Worm (Caenorhabditis elegans) whole organism, late embryonic: ENCODE data around the gene sto-4.

Experiments used
- F13H6.1 ChIP-seq: sonication (generic microtip); optimal IDR thresholded peaks from 2 replicates; lab custom pipeline; 2016; ENCODE audit warnings: missing genetic modification characterization, missing compliant biosample characterization
- Y22D7AL.16 ChIP-seq: sonication (generic microtip); optimal IDR thresholded peaks from 2 replicates; lab custom pipeline; 2016; ENCODE audit warnings: missing genetic modification characterization, missing compliant biosample characterization
- ahr-1 ChIP-seq: sonication (generic microtip); optimal IDR thresholded peaks from 2 replicates; lab custom pipeline; 2016; ENCODE audit warnings: missing genetic modification characterization, missing compliant biosample characterization
- ama-1 ChIP-seq: fragments of 150-350 bp; optimal IDR thresholded peaks from 2 replicates; lab custom pipeline; 2014
- ceh-14 ChIP-seq: sonication (generic microtip); optimal IDR thresholded peaks from 2 replicates; lab custom pipeline; 2016; ENCODE audit warnings: missing genotype, missing genetic modification characterization, missing compliant biosample characterization
- ceh-18 ChIP-seq: sonication (generic microtip); optimal IDR thresholded peaks from 2 replicates; lab custom pipeline; 2016; ENCODE audit warnings: missing genetic modification characterization, missing compliant biosample characterization
- ceh-19 ChIP-seq: fragments of 200-800 bp; sonication (Bioruptor generic); optimal IDR thresholded peaks from 2 replicates; lab custom pipeline; 2018; ENCODE audit warnings: mild to moderate bottlenecking, missing genetic modification characterization, missing compliant biosample characterization
- ceh-2 ChIP-seq: sonication (generic microtip); optimal IDR thresholded peaks from 2 replicates; lab custom pipeline; 2016; ENCODE audit warnings: missing genotype, missing genetic modification characterization, missing compliant biosample characterization
- ceh-22 ChIP-seq: sonication (generic microtip); optimal IDR thresholded peaks from 2 replicates; lab custom pipeline; 2017; ENCODE audit warnings: missing biosample characterization, missing genetic modification characterization
- ceh-24 ChIP-seq: sonication (generic microtip); optimal IDR thresholded peaks from 2 replicates; lab custom pipeline; 2016; ENCODE audit warnings: mild to moderate bottlenecking, missing genetic modification characterization, missing compliant biosample characterization
- ceh-30 ChIP-seq: fragments of 150-350 bp; optimal IDR thresholded peaks from 2 replicates; lab custom pipeline; 2014; ENCODE audit warnings: missing biosample characterization, missing genetic modification characterization
- ceh-31 ChIP-seq: sonication (generic microtip); optimal IDR thresholded peaks from 2 replicates; lab custom pipeline; 2016; ENCODE audit warnings: missing genetic modification characterization, missing compliant biosample characterization
- ceh-34 ChIP-seq: sonication (generic microtip); optimal IDR thresholded peaks from 2 replicates; lab custom pipeline; 2016; ENCODE audit warnings: mild to moderate bottlenecking, missing genetic modification characterization, missing compliant biosample characterization
- ceh-45 ChIP-seq: fragments of 200-800 bp; sonication (Bioruptor generic); IDR thresholded peaks from 2 replicates; pipeline ENCODE4 v1.3.6; 2022; ENCODE audit warnings: missing genetic modification reagents, missing genetic modification characterization, missing compliant biosample characterization
- ceh-48 ChIP-seq: sonication (generic microtip); optimal IDR thresholded peaks from 2 replicates; lab custom pipeline; 2016; ENCODE audit warnings: missing genetic modification characterization, inconsistent platforms, missing compliant biosample characterization
- ceh-6 ChIP-seq: fragments of 200-800 bp; sonication (Bioruptor generic); optimal IDR thresholded peaks from 2 replicates; lab custom pipeline; 2018; ENCODE audit warnings: mild to moderate bottlenecking, missing genetic modification characterization, missing compliant biosample characterization
- che-1 ChIP-seq: sonication (generic microtip); optimal IDR thresholded peaks from 2 replicates; lab custom pipeline; 2016; ENCODE audit warnings: mild to moderate bottlenecking, missing genetic modification characterization, missing compliant biosample characterization
- dmd-4 ChIP-seq: sonication (generic microtip); optimal IDR thresholded peaks from 2 replicates; lab custom pipeline; 2016; ENCODE audit warnings: borderline replicate concordance, missing genetic modification characterization, missing compliant biosample characterization
- dve-1 ChIP-seq: sonication (generic microtip); optimal IDR thresholded peaks from 2 replicates; lab custom pipeline; 2017; ENCODE audit warnings: antibody characterized with exemption, mild to moderate bottlenecking, missing genetic modification characterization, missing compliant biosample characterization
- eyg-1 ChIP-seq: sonication (generic microtip); optimal IDR thresholded peaks from 2 replicates; lab custom pipeline; 2016; ENCODE audit warnings: missing genotype, missing genetic modification characterization, missing compliant biosample characterization
- fkh-6 ChIP-seq: sonication (generic microtip); optimal IDR thresholded peaks from 2 replicates; lab custom pipeline; 2016; ENCODE audit warnings: missing genetic modification characterization, missing compliant biosample characterization
- gmeb-2 ChIP-seq: sonication (generic microtip); optimal IDR thresholded peaks from 2 replicates; lab custom pipeline; 2016; ENCODE audit warnings: missing genetic modification characterization, inconsistent platforms, missing compliant biosample characterization
- hlh-15 ChIP-seq: sonication (generic microtip); optimal IDR thresholded peaks from 2 replicates; lab custom pipeline; 2016; ENCODE audit warnings: missing genetic modification characterization, missing compliant biosample characterization
- hlh-30 ChIP-seq: sonication (generic microtip); optimal IDR thresholded peaks from 2 replicates; lab custom pipeline; 2017; ENCODE audit warnings: antibody characterized with exemption, missing genetic modification characterization, missing compliant biosample characterization; ENCODE audit not compliant: insufficient read depth
- hlh-6 ChIP-seq: sonication (generic microtip); optimal IDR thresholded peaks from 2 replicates; lab custom pipeline; 2016; ENCODE audit warnings: missing genotype, missing genetic modification characterization, missing compliant biosample characterization
- lin-11 ChIP-seq: fragments of 200-800 bp; sonication (Bioruptor generic); optimal IDR thresholded peaks from 2 replicates; lab custom pipeline; 2018; ENCODE audit warnings: mild to moderate bottlenecking, missing genetic modification characterization, missing compliant biosample characterization
- mec-3 ChIP-seq: sonication (generic microtip); optimal IDR thresholded peaks from 2 replicates; lab custom pipeline; 2016; ENCODE audit warnings: borderline replicate concordance, missing genetic modification characterization, missing compliant biosample characterization
- nhr-11 ChIP-seq: fragments of 150-350 bp; optimal IDR thresholded peaks from 2 replicates; lab custom pipeline; 2014; ENCODE audit warnings: missing biosample characterization, missing genetic modification characterization
- nhr-232 ChIP-seq: sonication (generic microtip); optimal IDR thresholded peaks from 2 replicates; lab custom pipeline; 2016; ENCODE audit warnings: missing genetic modification characterization, missing compliant biosample characterization
- npax-4 ChIP-seq: sonication (generic microtip); optimal IDR thresholded peaks from 2 replicates; lab custom pipeline; 2016; ENCODE audit warnings: missing genetic modification characterization, missing compliant biosample characterization
- pat-9 ChIP-seq: fragments of 200-800 bp; sonication (Bioruptor generic); optimal IDR thresholded peaks from 2 replicates; lab custom pipeline; 2018; ENCODE audit warnings: mild to moderate bottlenecking, missing genetic modification characterization, moderate library complexity, missing compliant biosample characterization
- ref-2 ChIP-seq: sonication (generic microtip); optimal IDR thresholded peaks from 2 replicates; lab custom pipeline; 2016; ENCODE audit warnings: missing genetic modification characterization, missing compliant biosample characterization
- sdc-2 ChIP-seq: sonication (generic microtip); optimal IDR thresholded peaks from 2 replicates; lab custom pipeline; 2016; ENCODE audit warnings: missing genotype, missing genetic modification characterization, missing compliant biosample characterization
- sox-2 ChIP-seq: fragments of 200-800 bp; sonication (Bioruptor generic); IDR thresholded peaks from 2 replicates; pipeline ENCODE4 v1.3.6; 2022; ENCODE audit warnings: missing genetic modification reagents, missing genetic modification characterization, missing compliant biosample characterization
- sox-4 ChIP-seq: sonication (generic microtip); optimal IDR thresholded peaks from 2 replicates; lab custom pipeline; 2017; ENCODE audit warnings: mild to moderate bottlenecking, missing genetic modification characterization, inconsistent platforms, missing compliant biosample characterization
- syd-9 ChIP-seq: sonication (generic microtip); optimal IDR thresholded peaks from 2 replicates; lab custom pipeline; 2016; ENCODE audit warnings: mild to moderate bottlenecking, missing genetic modification characterization, moderate library complexity, missing compliant biosample characterization
- tbx-2 ChIP-seq: sonication (generic microtip); optimal IDR thresholded peaks from 2 replicates; lab custom pipeline; 2016; ENCODE audit warnings: missing genetic modification characterization, missing compliant biosample characterization
- tbx-7 ChIP-seq: sonication (generic microtip); optimal IDR thresholded peaks from 2 replicates; lab custom pipeline; 2016; ENCODE audit warnings: missing genotype, missing genetic modification characterization, missing compliant biosample characterization
- ttx-3 ChIP-seq: sonication (generic microtip); optimal IDR thresholded peaks from 2 replicates; lab custom pipeline; 2016; ENCODE audit warnings: missing genetic modification reagents, missing genetic modification characterization, missing compliant biosample characterization
- unc-3 ChIP-seq, 2 experiments: fragments of 200-800 bp in 1 of 2; sonication (Bioruptor generic) in 1 of 2; sonication (generic microtip) in 1 of 2; conservative IDR thresholded peaks in 1 of 2; optimal IDR thresholded peaks in 1 of 2; 2 replicates each; pipeline versions ENCODE4 v1.3.6 to Lab custom; 2016 to 2022; ENCODE audit warnings: missing compliant biosample characterization in 2 of 2, missing genetic modification characterization in 2 of 2, missing genetic modification reagents in 1 of 2
- unc-55 ChIP-seq: sonication (generic microtip); optimal IDR thresholded peaks from 2 replicates; lab custom pipeline; 2017; ENCODE audit warnings: missing biosample characterization, missing genetic modification reagents, missing genetic modification characterization
- unc-86 ChIP-seq: sonication (generic microtip); optimal IDR thresholded peaks from 2 replicates; lab custom pipeline; 2016; ENCODE audit warnings: missing genetic modification characterization, missing compliant biosample characterization
- zip-5 ChIP-seq: sonication (generic microtip); optimal IDR thresholded peaks from 2 replicates; lab custom pipeline; 2016; ENCODE audit warnings: missing genetic modification characterization, missing compliant biosample characterization

The sto-4 gene

ce11 chrX:11617387-11617786 lies 26.5 kb upstream of the sto-4 start, which contains the start of gene F52D10.4:
Gene F52D10.4, plus strand, starts transcription at chrX:11617470.
- TF ChIP-seq hlh-30 (no peak), syd-9 (tag; lab: Kevin White, UChicago) (no peak), zip-5 (tag; lab: Kevin White, UChicago) (no peak), ceh-34 (tag; lab: Kevin White, UChicago) (no peak), fkh-6 (tag; lab: Kevin White, UChicago) (no peak), eyg-1 (tag; lab: Kevin White, UChicago) (no peak), ceh-45 (GFP tag; lab: Robert Waterston, UW) (no peak), nhr-11 (tag; lab: Kevin White, UChicago) (no peak), gmeb-2 (tag; lab: Kevin White, UChicago) (no peak), ceh-6 (no peak)

ce11 chrX:11621997-11622396 lies 21.9 kb upstream of the sto-4 start, which contains the start of gene sto-3:
Gene sto-3, minus strand, starts transcription at chrX:11622097.
- TF ChIP-seq zip-5 (tag; lab: Kevin White, UChicago) (no peak), ceh-2 (tag; lab: Kevin White, UChicago) (no peak), npax-4 (tag; lab: Kevin White, UChicago) (no peak), lin-11 (tag; lab: Kevin White, UChicago) (no peak), ceh-24 (no peak)
- TF ChIP-seq, all 69 proteins: peak for 0

- TF ChIP-seq eyg-1 (tag; lab: Kevin White, UChicago) (no peak), ref-2 (tag; lab: Kevin White, UChicago) (no peak), Y22D7AL.16 (tag; lab: Kevin White, UChicago) (no peak), tbx-2 (tag; lab: Kevin White, UChicago) (no peak), tbx-7 (tag; lab: Kevin White, UChicago) (no peak), unc-86 (tag; lab: Kevin White, UChicago) (no peak), ceh-22 (tag; lab: Kevin White, UChicago) (no peak), hlh-15 (tag; lab: Kevin White, UChicago) (no peak), fkh-6 (tag; lab: Kevin White, UChicago) (no peak), ceh-45 (GFP tag; lab: Robert Waterston, UW) (no peak)
Observed at ce11 chrX:11623442-11623841, 20.5 kb upstream of the sto-4 start.

ce11 chrX:11624621-11625020 lies 19.3 kb upstream of the sto-4 start:
- TF ChIP-seq ceh-30 (tag; lab: Kevin White, UChicago) (no peak), pat-9 (tag; lab: Kevin White, UChicago) (no peak), ceh-34 (tag; lab: Kevin White, UChicago) (no peak), zip-5 (tag; lab: Kevin White, UChicago) (no peak), hlh-6 (tag; lab: Kevin White, UChicago) (no peak), sox-4 (tag; lab: Kevin White, UChicago) (no peak), unc-55 (GFP tag; lab: Kevin White, UChicago) (no peak), ceh-2 (tag; lab: Kevin White, UChicago) (no peak), ref-2 (tag; lab: Kevin White, UChicago) (no peak), F13H6.1 (tag; lab: Kevin White, UChicago) (no peak), gmeb-2 (tag; lab: Kevin White, UChicago) (no peak), tbx-2 (tag; lab: Kevin White, UChicago) (no peak), syd-9 (tag; lab: Kevin White, UChicago) (no peak), dmd-4 (no peak), che-1 (tag; lab: Kevin White, UChicago) (no peak), ceh-14 (tag; lab: Kevin White, UChicago) (no peak), ama-1 (no peak), ceh-18 (tag; lab: Kevin White, UChicago) (no peak), dve-1 (no peak), mec-3 (tag; lab: Kevin White, UChicago) (no peak)

- no peak for TF ChIP-seq ttx-3 (tag; lab: Kevin White, UChicago)
- no peak for TF ChIP-seq ahr-1 (tag; lab: Kevin White, UChicago)
- no peak for TF ChIP-seq ceh-6
- TF ChIP-seq hlh-30, result no peak
- TF ChIP-seq ceh-34 (tag; lab: Kevin White, UChicago), result no peak
- no peak for TF ChIP-seq dve-1
- no peak for TF ChIP-seq sdc-2 (tag; lab: Kevin White, UChicago)
- TF ChIP-seq nhr-11 (tag; lab: Kevin White, UChicago), result no peak
- TF ChIP-seq sox-4 (tag; lab: Kevin White, UChicago), result no peak
- no peak for TF ChIP-seq sox-2 (GFP tag; lab: Robert Waterston, UW)
- TF ChIP-seq unc-3 (GFP tag; conservative IDR thresholded peaks at IDR 0.05; lab: Robert Waterston, UW), result no peak
- TF ChIP-seq unc-3 (tag; optimal IDR thresholded peaks at IDR 0.05; lab: Kevin White, UChicago), result no peak
- no peak for TF ChIP-seq tbx-7 (tag; lab: Kevin White, UChicago)
- TF ChIP-seq Y22D7AL.16 (tag; lab: Kevin White, UChicago), result no peak
- no peak for TF ChIP-seq nhr-232
- no peak for TF ChIP-seq npax-4 (tag; lab: Kevin White, UChicago)
- TF ChIP-seq ceh-19 (GFP tag; lab: Kevin White, UChicago), result no peak
- no peak for TF ChIP-seq ceh-31 (tag; lab: Kevin White, UChicago)
- TF ChIP-seq ceh-48 (tag; lab: Kevin White, UChicago), result no peak
Observed at ce11 chrX:11627013-11627412, 16.9 kb upstream of the sto-4 start, which contains the start of gene twk-44. Gene twk-44, minus strand, starts transcription at chrX:11627113.
